Worm (Caenorhabditis elegans): ENCODE data around the gene best-16.
A peak's percentile ranks its signal among the peaks of the same experiment; 100 is the strongest.

best-16 gene

DNA sequence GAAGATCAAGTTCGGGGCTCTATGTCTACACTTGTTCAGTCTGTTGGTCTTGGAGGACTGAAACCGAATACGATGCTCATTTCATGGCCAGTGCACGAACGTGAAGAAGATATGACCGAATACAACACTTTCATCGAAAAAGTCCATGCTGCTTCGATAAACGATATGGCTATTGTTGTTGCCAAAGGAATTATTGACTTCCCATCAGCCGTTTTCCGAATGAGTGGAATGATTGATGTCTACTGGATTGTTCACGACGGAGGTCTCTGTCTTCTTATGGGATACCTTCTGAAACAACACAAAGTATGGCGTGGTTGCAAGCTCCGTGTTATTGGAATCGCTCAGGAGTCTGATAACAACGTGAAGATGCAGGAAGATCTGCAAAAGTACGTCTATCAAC, 20.6 kb upstream of the best-16 start:
- peak; percentile 74 for TF ChIP-seq aha-1 (tag)
- peak in 1 of 2 experiments; percentile 89 for TF ChIP-seq unc-62 (GFP tag; optimal IDR thresholded peaks at IDR 0.05 in 1 of 2)
- TF ChIP-seq unc-62 (tag; optimal IDR thresholded peaks at IDR 0.05), result no peak
- no peak for TF ChIP-seq nhr-77 (tag; optimal IDR thresholded peaks at IDR 0.05)

DNA sequence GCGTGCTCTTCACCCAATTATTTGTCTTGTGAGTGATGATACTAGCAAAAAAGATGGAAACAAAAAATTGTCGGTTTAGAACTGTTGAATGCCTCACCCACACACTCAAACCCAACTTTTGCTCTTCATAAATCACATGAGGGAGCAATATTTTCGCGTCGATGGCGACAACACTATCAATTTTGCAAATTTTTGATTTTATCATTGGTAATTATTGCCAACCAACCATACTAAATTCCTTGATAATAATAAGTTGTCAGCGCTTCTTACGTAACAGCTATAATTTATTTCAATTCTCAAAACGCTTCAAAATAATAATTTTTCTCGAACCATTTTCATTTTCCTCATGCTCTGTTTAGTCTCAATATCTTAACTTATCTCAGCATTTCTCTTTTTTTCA, 17.1 kb upstream of the best-16 start:
- no peak for TF ChIP-seq dpl-1 (GFP tag; optimal IDR thresholded peaks at IDR 0.05)
- TF ChIP-seq nhr-237 (tag; optimal IDR thresholded peaks at IDR 0.05), result no peak
- no peak for TF ChIP-seq ZK337.2 (GFP tag; IDR thresholded peaks at IDR 0.05)
- no peak for TF ChIP-seq daf-16 (GFP tag; optimal IDR thresholded peaks at IDR 0.05)
- peak; percentile 50 for TF ChIP-seq daf-16 (tag; optimal IDR thresholded peaks at IDR 0.05)
- no peak for TF ChIP-seq saeg-2 (GFP tag; IDR thresholded peaks at IDR 0.05)
- no peak for TF ChIP-seq mep-1 (tag; optimal IDR thresholded peaks at IDR 0.05)
- no peak for TF ChIP-seq zip-2 (tag; optimal IDR thresholded peaks at IDR 0.05)
- peak; percentile 58 for TF ChIP-seq pqm-1 (tag; optimal IDR thresholded peaks at IDR 0.05)
- no peak for TF ChIP-seq arid-1 (GFP tag; conservative IDR thresholded peaks at IDR 0.05)
- no peak for TF ChIP-seq hlh-11 (tag; optimal IDR thresholded peaks at IDR 0.05)

DNA sequence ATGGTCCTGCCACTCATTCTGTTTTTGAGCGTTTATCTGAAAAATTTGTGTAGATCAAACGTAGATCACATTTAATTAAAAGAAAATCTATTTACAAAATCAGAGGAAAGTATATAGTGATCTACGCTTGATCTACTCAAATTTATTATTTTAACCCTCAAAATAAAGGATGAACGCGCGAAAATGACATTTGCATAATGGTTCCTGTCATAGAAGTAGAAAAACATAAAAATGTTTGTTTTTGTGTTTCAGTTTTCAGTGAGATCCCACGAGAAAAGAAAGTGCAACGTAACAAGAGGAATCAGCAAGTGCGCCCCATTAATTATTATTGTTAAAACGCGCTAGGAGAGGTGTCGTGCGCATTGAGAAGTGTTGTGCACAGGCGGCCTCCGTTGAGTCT, 15.7 kb upstream of the best-16 start:
- TF ChIP-seq hif-1 (tag; optimal IDR thresholded peaks at IDR 0.05) (no peak), nhr-237 (tag; optimal IDR thresholded peaks at IDR 0.05) (no peak), nhr-28 (tag; optimal IDR thresholded peaks at IDR 0.05) (no peak), unc-62 (GFP tag; optimal IDR thresholded peaks at IDR 0.05 in 1 of 2) (peak in 1 of 2 experiments; percentile 54), unc-62 (tag; optimal IDR thresholded peaks at IDR 0.05) (no peak)

ce11 chrIV:7208961-7209360, 13.3 kb upstream of the best-16 start:
- TF ChIP-seq lin-38 (GFP tag; IDR thresholded peaks at IDR 0.05) (no peak), lsy-2 (tag; optimal IDR thresholded peaks at IDR 0.05) (no peak), F10B5.3 (tag; optimal IDR thresholded peaks at IDR 0.05) (no peak), snpc-1.2 (GFP tag; IDR thresholded peaks at IDR 0.05) (no peak), zip-11 (GFP tag; IDR thresholded peaks at IDR 0.05) (no peak), set-16 (GFP tag; IDR thresholded peaks at IDR 0.05) (no peak), snpc-4 (tag; optimal IDR thresholded peaks at IDR 0.05) (no peak)

DNA sequence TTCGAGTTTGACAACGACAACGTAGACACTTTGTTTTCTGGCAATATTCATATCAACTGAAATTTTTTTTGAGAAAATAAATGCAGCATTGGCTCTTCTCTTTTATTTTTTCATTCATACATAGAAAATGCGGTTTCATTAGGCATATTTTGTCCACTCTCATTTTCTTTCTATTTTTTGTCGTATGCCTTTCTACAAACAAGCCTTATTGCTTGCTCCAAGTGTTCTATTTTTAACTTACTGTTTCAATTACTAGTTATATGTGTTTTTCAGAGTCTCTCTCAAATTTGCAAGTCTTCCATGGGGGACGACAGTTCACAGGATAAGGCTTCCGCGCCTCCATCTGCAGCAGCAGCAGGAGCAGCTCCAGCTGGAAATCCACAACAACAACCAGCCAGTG, 10.3 kb upstream of the best-16 start, which contains the start of gene kcc-1:
Gene kcc-1, plus strand, starts transcription at position 301 of the 400 bp plus-strand sequence.
- TF ChIP-seq php-3 (GFP tag; IDR thresholded peaks at IDR 0.05), result no peak
- TF ChIP-seq attf-4 (tag; optimal IDR thresholded peaks at IDR 0.05), result no peak
- TF ChIP-seq Y105C5A.15 (GFP tag; IDR thresholded peaks at IDR 0.05), result no peak
- no peak for TF ChIP-seq hlh-11 (tag; optimal IDR thresholded peaks at IDR 0.05)
- no peak for TF ChIP-seq pqm-1 (tag; optimal IDR thresholded peaks at IDR 0.05)
- no peak for TF ChIP-seq ceh-32 (tag; optimal IDR thresholded peaks at IDR 0.05; ENCODE audit: poor library complexity)
- no peak for TF ChIP-seq Y75B8A.6 (GFP tag; IDR thresholded peaks at IDR 0.05)
- TF ChIP-seq ZK337.2 (GFP tag; IDR thresholded peaks at IDR 0.05), result no peak
- no peak for TF ChIP-seq ZK546.5 (tag; optimal IDR thresholded peaks at IDR 0.05)
- no peak for TF ChIP-seq lir-3 (tag; optimal IDR thresholded peaks at IDR 0.05)
- TF ChIP-seq F44E2.7 (GFP tag; IDR thresholded peaks at IDR 0.05), result no peak
- TF ChIP-seq nhr-77 (tag; optimal IDR thresholded peaks at IDR 0.05), result no peak
- no peak for TF ChIP-seq lin-15B (tag; optimal IDR thresholded peaks at IDR 0.05)
- no peak for TF ChIP-seq lin-1 (GFP tag; IDR thresholded peaks at IDR 0.05)
- TF ChIP-seq gei-8 (GFP tag; optimal IDR thresholded peaks at IDR 0.05), result no peak
- TF ChIP-seq mdl-1 (tag; optimal IDR thresholded peaks at IDR 0.05), result no peak
- TF ChIP-seq ceh-62 (tag; optimal IDR thresholded peaks at IDR 0.05), result no peak
- no peak for TF ChIP-seq F26F4.8 (GFP tag; conservative IDR thresholded peaks at IDR 0.05)
- no peak for TF ChIP-seq dve-1 (tag; optimal IDR thresholded peaks at IDR 0.05; ENCODE audit: insufficient read depth)

All from whole organism, L4 larva.